Fruit fly (Drosophila melanogaster) whole organism, wandering third instar larva: ENCODE results near the gene CG6574.

Experiments used
- Abd-B ChIP-seq: fragments of >200 bp; optimal IDR thresholded peaks from 2 replicates; lab custom pipeline; 2017; ENCODE audit warnings: missing biosample characterization, missing genetic modification characterization
- CG32264 ChIP-seq: fragments of 200-800 bp; sonication (Bioruptor generic); optimal IDR thresholded peaks from 2 replicates; lab custom pipeline; 2016; ENCODE audit warnings: missing biosample characterization, missing genetic modification characterization
- CG9705 ChIP-seq: fragments of 200-800 bp; sonication (Bioruptor generic); optimal IDR thresholded peaks from 2 replicates; lab custom pipeline; 2018; ENCODE audit warnings: missing biosample characterization, mild to moderate bottlenecking, missing genetic modification characterization
- CrebA ChIP-seq: fragments of 200-800 bp; sonication (Bioruptor generic); optimal IDR thresholded peaks from 2 replicates; lab custom pipeline; 2016; ENCODE audit warnings: missing biosample characterization, mild to moderate bottlenecking, missing genetic modification characterization, borderline replicate concordance
- Dfd ChIP-seq: fragments of >200 bp; optimal IDR thresholded peaks from 2 replicates; lab custom pipeline; 2017; ENCODE audit warnings: missing biosample characterization, missing genetic modification characterization
- Dif ChIP-seq: fragments of 200-275, 200-300 bp; sonication (Bioruptor generic); optimal IDR thresholded peaks from 2 replicates; lab custom pipeline; 2018; ENCODE audit warnings: missing biosample characterization, missing genetic modification characterization; ENCODE audit not compliant: partially characterized antibody
- GATAd ChIP-seq: sonication (Bioruptor generic); optimal IDR thresholded peaks from 2 replicates; lab custom pipeline; 2016; ENCODE audit warnings: missing biosample characterization, missing genetic modification characterization
- HLH106 ChIP-seq: fragments of 200-800 bp; optimal IDR thresholded peaks from 3 replicates; lab custom pipeline; 2019; ENCODE audit warnings: missing biosample characterization, mild to moderate bottlenecking, missing genetic modification characterization, moderate library complexity
- Hnf4 ChIP-seq: fragments of 200-800 bp; sonication (Bioruptor generic); optimal IDR thresholded peaks from 2 replicates; lab custom pipeline; 2016; ENCODE audit warnings: missing biosample characterization, mild to moderate bottlenecking, missing genetic modification characterization
- Hr78 ChIP-seq: fragments of >200 bp; optimal IDR thresholded peaks from 2 replicates; lab custom pipeline; 2017; ENCODE audit warnings: missing biosample characterization, missing genetic modification characterization
- Hr83 ChIP-seq: fragments of 200-300 bp; sonication (Bioruptor generic); optimal IDR thresholded peaks from 2 replicates; lab custom pipeline; 2016; ENCODE audit warnings: missing biosample characterization, mild to moderate bottlenecking, missing genetic modification characterization, moderate library complexity; ENCODE audit not compliant: poor library complexity, severe bottlenecking
- Jra ChIP-seq: sonication (Bioruptor generic); optimal IDR thresholded peaks from 2 replicates; lab custom pipeline; 2016; ENCODE audit warnings: missing biosample characterization, missing genetic modification characterization
- Mio ChIP-seq: sonication (Bioruptor generic); optimal IDR thresholded peaks from 2 replicates; lab custom pipeline; 2016; ENCODE audit warnings: missing biosample characterization, missing genetic modification characterization
- Myc ChIP-seq: fragments of >200 bp; optimal IDR thresholded peaks from 2 replicates; lab custom pipeline; 2017
- N ChIP-seq: fragments of >200 bp; optimal IDR thresholded peaks from 2 replicates; lab custom pipeline; 2018; ENCODE audit warnings: missing biosample characterization, missing external identifiers, missing genetic modification characterization
- OdsH ChIP-seq: fragments of 200-800 bp; sonication (Bioruptor generic); optimal IDR thresholded peaks from 2 replicates; lab custom pipeline; 2016; ENCODE audit warnings: missing biosample characterization, mild to moderate bottlenecking, missing genetic modification characterization
- Rel ChIP-seq, 2 experiments: fragments of 200-800 bp; sonication (Bioruptor generic) in 1 of 2; optimal IDR thresholded peaks; 2 replicates in 1 of 2; 3 replicates in 1 of 2; lab custom pipeline; 2016 to 2019; ENCODE audit warnings: mild to moderate bottlenecking in 2 of 2, missing biosample characterization in 2 of 2, missing genetic modification characterization in 2 of 2, moderate library complexity in 1 of 2
- Sp1 ChIP-seq: fragments of 200-800 bp; sonication (Bioruptor generic); optimal IDR thresholded peaks from 3 replicates; lab custom pipeline; 2019; ENCODE audit warnings: missing biosample characterization, mild to moderate bottlenecking, missing genetic modification characterization, moderate library complexity
- Vsx2 ChIP-seq: fragments of 200-300, 225-300 bp; sonication (Bioruptor generic); optimal IDR thresholded peaks from 2 replicates; lab custom pipeline; 2018; ENCODE audit warnings: missing biosample characterization, missing genetic modification characterization; ENCODE audit not compliant: partially characterized antibody
- br ChIP-seq: fragments of 200-800 bp; sonication (Bioruptor generic); optimal IDR thresholded peaks from 2 replicates; lab custom pipeline; 2016; ENCODE audit warnings: missing biosample characterization, missing genetic modification characterization
- brk ChIP-seq: fragments of 200-800 bp; sonication (Bioruptor generic); optimal IDR thresholded peaks from 2 replicates; lab custom pipeline; 2016; ENCODE audit warnings: missing biosample characterization, mild to moderate bottlenecking, missing genetic modification characterization
- dl ChIP-seq, 2 experiments: fragments of 175-275, 200-275 bp in 1 of 2; fragments of 200-275 bp in 1 of 2; sonication (Bioruptor generic); optimal IDR thresholded peaks; lab custom pipeline; 2018; ENCODE audit warnings: mild to moderate bottlenecking in 2 of 2, missing biosample characterization in 2 of 2, missing genetic modification characterization in 2 of 2, moderate library complexity in 2 of 2; ENCODE audit not compliant: partially characterized antibody in 2 of 2, insufficient read depth in 1 of 2
- dmrt93B ChIP-seq: fragments of 200-800 bp; sonication (Bioruptor generic); optimal IDR thresholded peaks from 2 replicates; lab custom pipeline; 2018; ENCODE audit warnings: missing biosample characterization, mild to moderate bottlenecking, missing genetic modification characterization
- dsf ChIP-seq: sonication (Bioruptor generic); optimal IDR thresholded peaks from 2 replicates; lab custom pipeline; 2016; ENCODE audit warnings: missing biosample characterization, missing genetic modification characterization, borderline replicate concordance
- ey ChIP-seq: fragments of 200-800 bp; sonication (Bioruptor generic); optimal IDR thresholded peaks from 2 replicates; lab custom pipeline; 2016; ENCODE audit warnings: missing biosample characterization, missing genetic modification characterization
- foxo ChIP-seq, 2 experiments: fragments of 200-800 bp; sonication (Bioruptor generic); optimal IDR thresholded peaks; 2 replicates in 1 of 2; 3 replicates in 1 of 2; lab custom pipeline; 2016 to 2017; ENCODE audit warnings: missing biosample characterization in 2 of 2, missing genetic modification characterization in 2 of 2
- fru ChIP-seq: fragments of 200-800 bp; sonication (Bioruptor generic); optimal IDR thresholded peaks from 3 replicates; lab custom pipeline; 2016; ENCODE audit warnings: missing biosample characterization, mild to moderate bottlenecking, missing genetic modification characterization
- h ChIP-seq: fragments of 200-800 bp; sonication (Bioruptor generic); optimal IDR thresholded peaks from 3 replicates; lab custom pipeline; 2016; ENCODE audit warnings: missing biosample characterization, mild to moderate bottlenecking, missing genetic modification characterization
- jim ChIP-seq: fragments of 175-275, 200-325 bp; sonication (Bioruptor generic); optimal IDR thresholded peaks from 2 replicates; lab custom pipeline; 2016; ENCODE audit warnings: missing biosample characterization, mild to moderate bottlenecking, missing genetic modification characterization
- lola ChIP-seq: fragments of >200 bp; optimal IDR thresholded peaks from 2 replicates; lab custom pipeline; 2017; ENCODE audit warnings: missing biosample characterization, missing genetic modification characterization
- pan ChIP-seq: fragments of >200 bp; optimal IDR thresholded peaks from 2 replicates; lab custom pipeline; 2017
- psq ChIP-seq: fragments of 200-800 bp; sonication (Bioruptor generic); optimal IDR thresholded peaks from 3 replicates; lab custom pipeline; 2017; ENCODE audit warnings: missing biosample characterization, mild to moderate bottlenecking, missing genetic modification characterization, moderate library complexity
- rgr ChIP-seq: fragments of 200-800 bp; sonication (Bioruptor generic); optimal IDR thresholded peaks from 3 replicates; lab custom pipeline; 2016; ENCODE audit warnings: missing biosample characterization, mild to moderate bottlenecking, missing genetic modification characterization
- sage ChIP-seq: fragments of 200-800 bp; sonication (Bioruptor generic); optimal IDR thresholded peaks from 2 replicates; lab custom pipeline; 2016; ENCODE audit warnings: missing biosample characterization, mild to moderate bottlenecking, missing genetic modification characterization
- sv ChIP-seq: fragments of 200-800 bp; sonication (Bioruptor generic); optimal IDR thresholded peaks from 3 replicates; lab custom pipeline; 2016; ENCODE audit warnings: missing biosample characterization, missing genetic modification characterization
- tai ChIP-seq: sonication (Bioruptor generic); optimal IDR thresholded peaks from 2 replicates; lab custom pipeline; 2016; ENCODE audit warnings: missing biosample characterization, missing genetic modification characterization
- usp ChIP-seq: fragments of >200 bp; optimal IDR thresholded peaks from 2 replicates; lab custom pipeline; 2017; ENCODE audit warnings: missing biosample characterization, missing genetic modification characterization
- woc ChIP-seq: sonication (Bioruptor generic); optimal IDR thresholded peaks from 2 replicates; lab custom pipeline; 2016; ENCODE audit warnings: missing biosample characterization, mild to moderate bottlenecking, missing genetic modification characterization

The CG6574 gene

dm6 chr3R:10884678-10885421 is 22.1 kb upstream of the CG6574 start, which contains the start of gene CG14696:
TSS of gene CG14696 (minus strand) at chr3R:10885001.
- no peak for TF ChIP-seq Rel (GFP tag; optimal IDR thresholded peaks at IDR 0.05; lab: Kevin White, UChicago)
- TF ChIP-seq Rel (tag; optimal IDR thresholded peaks at IDR 0.05; lab: Kevin White, UChicago) = peak; percentile 97
- TF ChIP-seq fru (GFP tag; lab: Kevin White, UChicago) = no peak
- TF ChIP-seq HLH106 = no peak
- TF ChIP-seq, all 38 proteins: peak for 1

dm6 chr3R:10884031-10884677 is 21.4 kb upstream of the CG6574 start:
- peak in 1 of 2 experiments; percentile 20 for TF ChIP-seq foxo (GFP tag; optimal IDR thresholded peaks at IDR 0.05; lab: Kevin White, UChicago)
- peak; percentile 18 for TF ChIP-seq h
- no peak for TF ChIP-seq Dif
- peak; percentile 0 for TF ChIP-seq sv (GFP tag; lab: Kevin White, UChicago)
- TF ChIP-seq, all 38 proteins: peak for 3

dm6 chr3R:10881824-10882559 is 19.2 kb upstream of the CG6574 start, which contains the start of gene Tpc1:
TSS of gene Tpc1 (minus strand) at chr3R:10882188.
- TF ChIP-seq Rel (GFP tag; optimal IDR thresholded peaks at IDR 0.05; lab: Kevin White, UChicago) (no peak), Rel (tag; optimal IDR thresholded peaks at IDR 0.05; lab: Kevin White, UChicago) (peak; percentile 22), HLH106 (peak; percentile 57), CG9705 (peak; percentile 30), Mio (GFP tag; lab: Kevin White, UChicago) (no peak), jim (GFP tag; lab: Kevin White, UChicago) (no peak), Hr78 (no peak), Hr83 (no peak), rgr (GFP tag; lab: Kevin White, UChicago) (peak; percentile 52), h (peak; percentile 55), CrebA (GFP tag; lab: Kevin White, UChicago) (no peak), dsf (GFP tag; lab: Kevin White, UChicago) (no peak), tai (no peak), fru (GFP tag; lab: Kevin White, UChicago) (peak; percentile 82), ey (GFP tag; lab: Kevin White, UChicago) (peak; percentile 52), sage (GFP tag; lab: Kevin White, UChicago) (no peak), CG32264 (GFP tag; lab: Kevin White, UChicago) (peak; percentile 13), Vsx2 (GFP tag; lab: Kevin White, UChicago) (no peak), sv (GFP tag; lab: Kevin White, UChicago) (peak; percentile 60), woc (GFP tag; lab: Kevin White, UChicago) (peak; percentile 91), Hnf4 (GFP tag; lab: Kevin White, UChicago) (peak; percentile 71), Sp1 (peak; percentile 21), Dif (no peak), GATAd (no peak), OdsH (GFP tag; lab: Kevin White, UChicago) (no peak), Myc (lab: Kevin White, UChicago) (peak; percentile 97), N (GFP tag; lab: Kevin White, UChicago) (no peak), dmrt93B (no peak), Abd-B (GFP tag; lab: Kevin White, UChicago) (no peak), usp (GFP tag; lab: Kevin White, UChicago) (no peak), pan (lab: Kevin White, UChicago) (no peak), brk (no peak), psq (peak; percentile 2), foxo (GFP tag; optimal IDR thresholded peaks at IDR 0.05; lab: Kevin White, UChicago) (peak in 1 of 2 experiments; percentile 34), br (GFP tag; lab: Kevin White, UChicago) (peak; percentile 39), lola (no peak), Jra (peak; percentile 63), dl (GFP tag; optimal IDR thresholded peaks at IDR 0.05; lab: Kevin White, UChicago; ENCODE audit: insufficient read depth in 1 of 2, partially characterized antibody in 2 of 2) (no peak), Dfd (no peak)
